Worm (Caenorhabditis elegans) whole organism, L4/young adult: ENCODE results near the gene hhat-2.

Experiments
- W03F9.2 ChIP-seq: fragments of 150-350 bp; optimal IDR thresholded peaks from 2 replicates; lab custom pipeline; 2014; ENCODE audit warnings: missing biosample characterization, missing genetic modification characterization
- dao-5 ChIP-seq: sonication (generic microtip); optimal IDR thresholded peaks from 2 replicates; lab custom pipeline; 2016; ENCODE audit warnings: missing genotype, missing genetic modification characterization, moderate library complexity, missing compliant biosample characterization
- him-1 ChIP-seq: sonication (generic microtip); optimal IDR thresholded peaks from 2 replicates; lab custom pipeline; 2016; ENCODE audit warnings: missing genotype, missing genetic modification reagents, missing genetic modification characterization, missing compliant biosample characterization

- no peak for TF ChIP-seq dao-5 (tag; lab: Kevin White, UChicago)
- no peak for TF ChIP-seq him-1 (tag; lab: Kevin White, UChicago)
- no peak for TF ChIP-seq W03F9.2 (tag; lab: Kevin White, UChicago)
Measured at ce11 chrIV:14781537-14781936, 47.4 kb downstream of the hhat-2 start, which contains the start of gene Y57G11C.8.
